Worm (Caenorhabditis elegans) whole organism, late embryonic: ENCODE data around the gene C11E4.8.

ENCODE experiments used
- C08G9.2 ChIP-seq: sonication (generic microtip); optimal IDR thresholded peaks from 2 replicates; lab custom pipeline; 2016; ENCODE audit warnings: mild to moderate bottlenecking, missing genetic modification characterization, moderate library complexity, missing compliant biosample characterization
- F13H6.1 ChIP-seq: sonication (generic microtip); optimal IDR thresholded peaks from 2 replicates; lab custom pipeline; 2016; ENCODE audit warnings: missing genetic modification characterization, missing compliant biosample characterization
- K09A11.1 ChIP-seq: sonication (generic microtip); optimal IDR thresholded peaks from 2 replicates; lab custom pipeline; 2017; ENCODE audit warnings: antibody characterized with exemption, mild to moderate bottlenecking, missing genetic modification characterization, missing compliant biosample characterization; ENCODE audit not compliant: insufficient read depth
- T23F11.4 ChIP-seq: fragments of 200-800 bp; sonication (Bioruptor generic); optimal IDR thresholded peaks from 2 replicates; lab custom pipeline; 2018; ENCODE audit warnings: mild to moderate bottlenecking, missing genetic modification characterization, missing compliant biosample characterization
- ahr-1 ChIP-seq: sonication (generic microtip); optimal IDR thresholded peaks from 2 replicates; lab custom pipeline; 2016; ENCODE audit warnings: missing genetic modification characterization, missing compliant biosample characterization
- ceh-18 ChIP-seq: sonication (generic microtip); optimal IDR thresholded peaks from 2 replicates; lab custom pipeline; 2016; ENCODE audit warnings: missing genetic modification characterization, missing compliant biosample characterization
- ceh-2 ChIP-seq: sonication (generic microtip); optimal IDR thresholded peaks from 2 replicates; lab custom pipeline; 2016; ENCODE audit warnings: missing genotype, missing genetic modification characterization, missing compliant biosample characterization
- ceh-30 ChIP-seq: fragments of 150-350 bp; optimal IDR thresholded peaks from 2 replicates; lab custom pipeline; 2014; ENCODE audit warnings: missing biosample characterization, missing genetic modification characterization
- ceh-34 ChIP-seq: sonication (generic microtip); optimal IDR thresholded peaks from 2 replicates; lab custom pipeline; 2016; ENCODE audit warnings: mild to moderate bottlenecking, missing genetic modification characterization, missing compliant biosample characterization
- ceh-45 ChIP-seq: fragments of 200-800 bp; sonication (Bioruptor generic); IDR thresholded peaks from 2 replicates; pipeline ENCODE4 v1.3.6; 2022; ENCODE audit warnings: missing genetic modification reagents, missing genetic modification characterization, missing compliant biosample characterization
- ceh-48 ChIP-seq: sonication (generic microtip); optimal IDR thresholded peaks from 2 replicates; lab custom pipeline; 2016; ENCODE audit warnings: missing genetic modification characterization, inconsistent platforms, missing compliant biosample characterization
- ceh-6 ChIP-seq: fragments of 200-800 bp; sonication (Bioruptor generic); optimal IDR thresholded peaks from 2 replicates; lab custom pipeline; 2018; ENCODE audit warnings: mild to moderate bottlenecking, missing genetic modification characterization, missing compliant biosample characterization
- che-1 ChIP-seq: sonication (generic microtip); optimal IDR thresholded peaks from 2 replicates; lab custom pipeline; 2016; ENCODE audit warnings: mild to moderate bottlenecking, missing genetic modification characterization, missing compliant biosample characterization
- dve-1 ChIP-seq: sonication (generic microtip); optimal IDR thresholded peaks from 2 replicates; lab custom pipeline; 2017; ENCODE audit warnings: antibody characterized with exemption, mild to moderate bottlenecking, missing genetic modification characterization, missing compliant biosample characterization
- ets-4 ChIP-seq: sonication (generic microtip); optimal IDR thresholded peaks from 2 replicates; lab custom pipeline; 2016; ENCODE audit warnings: missing genetic modification characterization, missing compliant biosample characterization
- fax-1 ChIP-seq: sonication (generic microtip); optimal IDR thresholded peaks from 2 replicates; lab custom pipeline; 2016; ENCODE audit warnings: missing genotype, missing genetic modification characterization, missing compliant biosample characterization
- gmeb-2 ChIP-seq: sonication (generic microtip); optimal IDR thresholded peaks from 2 replicates; lab custom pipeline; 2016; ENCODE audit warnings: missing genetic modification characterization, inconsistent platforms, missing compliant biosample characterization
- hlh-13 ChIP-seq: fragments of 200-800 bp; sonication (Bioruptor generic); optimal IDR thresholded peaks from 2 replicates; lab custom pipeline; 2018; ENCODE audit warnings: mild to moderate bottlenecking, missing genetic modification characterization, missing compliant biosample characterization
- hlh-30 ChIP-seq: sonication (generic microtip); optimal IDR thresholded peaks from 2 replicates; lab custom pipeline; 2017; ENCODE audit warnings: antibody characterized with exemption, missing genetic modification characterization, missing compliant biosample characterization; ENCODE audit not compliant: insufficient read depth
- hlh-6 ChIP-seq: sonication (generic microtip); optimal IDR thresholded peaks from 2 replicates; lab custom pipeline; 2016; ENCODE audit warnings: missing genotype, missing genetic modification characterization, missing compliant biosample characterization
- lim-6 ChIP-seq: sonication (generic microtip); optimal IDR thresholded peaks from 2 replicates; lab custom pipeline; 2016; ENCODE audit warnings: missing genetic modification characterization, missing compliant biosample characterization
- lin-11 ChIP-seq: fragments of 200-800 bp; sonication (Bioruptor generic); optimal IDR thresholded peaks from 2 replicates; lab custom pipeline; 2018; ENCODE audit warnings: mild to moderate bottlenecking, missing genetic modification characterization, missing compliant biosample characterization
- madf-2 ChIP-seq: sonication (generic microtip); optimal IDR thresholded peaks from 2 replicates; lab custom pipeline; 2017; ENCODE audit warnings: missing genetic modification characterization, missing compliant biosample characterization
- mec-3 ChIP-seq: sonication (generic microtip); optimal IDR thresholded peaks from 2 replicates; lab custom pipeline; 2016; ENCODE audit warnings: borderline replicate concordance, missing genetic modification characterization, missing compliant biosample characterization
- nhr-232 ChIP-seq: sonication (generic microtip); optimal IDR thresholded peaks from 2 replicates; lab custom pipeline; 2016; ENCODE audit warnings: missing genetic modification characterization, missing compliant biosample characterization
- pag-3 ChIP-seq: sonication (generic microtip); optimal IDR thresholded peaks from 2 replicates; lab custom pipeline; 2016; ENCODE audit warnings: missing compliant biosample characterization, missing genetic modification characterization, borderline replicate concordance
- pha-2 ChIP-seq: sonication (generic microtip); optimal IDR thresholded peaks from 2 replicates; lab custom pipeline; 2017; ENCODE audit warnings: mild to moderate bottlenecking, missing genetic modification characterization, missing compliant biosample characterization
- pha-4 ChIP-seq: fragments of 150-350 bp; optimal IDR thresholded peaks from 2 replicates; lab custom pipeline; 2018; ENCODE audit warnings: missing biosample characterization, missing genetic modification reagents, missing genetic modification characterization
- pqm-1 ChIP-seq: sonication (generic microtip); optimal IDR thresholded peaks from 2 replicates; lab custom pipeline; 2016; ENCODE audit warnings: missing genetic modification characterization, missing compliant biosample characterization
- pros-1 ChIP-seq: fragments of 150-350 bp; optimal IDR thresholded peaks from 2 replicates; lab custom pipeline; 2014; ENCODE audit warnings: missing biosample characterization, missing genetic modification reagents, missing genetic modification characterization
- sdc-2 ChIP-seq: sonication (generic microtip); optimal IDR thresholded peaks from 2 replicates; lab custom pipeline; 2016; ENCODE audit warnings: missing genotype, missing genetic modification characterization, missing compliant biosample characterization
- sox-2 ChIP-seq: fragments of 200-800 bp; sonication (Bioruptor generic); IDR thresholded peaks from 2 replicates; pipeline ENCODE4 v1.3.6; 2022; ENCODE audit warnings: missing genetic modification reagents, missing genetic modification characterization, missing compliant biosample characterization
- sox-4 ChIP-seq: sonication (generic microtip); optimal IDR thresholded peaks from 2 replicates; lab custom pipeline; 2017; ENCODE audit warnings: mild to moderate bottlenecking, missing genetic modification characterization, inconsistent platforms, missing compliant biosample characterization
- syd-9 ChIP-seq: sonication (generic microtip); optimal IDR thresholded peaks from 2 replicates; lab custom pipeline; 2016; ENCODE audit warnings: mild to moderate bottlenecking, missing genetic modification characterization, moderate library complexity, missing compliant biosample characterization
- tbx-2 ChIP-seq: sonication (generic microtip); optimal IDR thresholded peaks from 2 replicates; lab custom pipeline; 2016; ENCODE audit warnings: missing genetic modification characterization, missing compliant biosample characterization
- ttx-3 ChIP-seq: sonication (generic microtip); optimal IDR thresholded peaks from 2 replicates; lab custom pipeline; 2016; ENCODE audit warnings: missing genetic modification reagents, missing genetic modification characterization, missing compliant biosample characterization
- unc-3 ChIP-seq, 2 experiments: fragments of 200-800 bp in 1 of 2; sonication (Bioruptor generic) in 1 of 2; sonication (generic microtip) in 1 of 2; conservative IDR thresholded peaks in 1 of 2; optimal IDR thresholded peaks in 1 of 2; 2 replicates each; pipeline versions ENCODE4 v1.3.6 to Lab custom; 2016 to 2022; ENCODE audit warnings: missing compliant biosample characterization in 2 of 2, missing genetic modification characterization in 2 of 2, missing genetic modification reagents in 1 of 2
- unc-42 ChIP-seq: sonication (generic microtip); optimal IDR thresholded peaks from 2 replicates; lab custom pipeline; 2016; ENCODE audit warnings: missing genotype, missing genetic modification characterization, missing compliant biosample characterization
- unc-55 ChIP-seq: sonication (generic microtip); optimal IDR thresholded peaks from 2 replicates; lab custom pipeline; 2017; ENCODE audit warnings: missing biosample characterization, missing genetic modification reagents, missing genetic modification characterization
- unc-86 ChIP-seq: sonication (generic microtip); optimal IDR thresholded peaks from 2 replicates; lab custom pipeline; 2016; ENCODE audit warnings: missing genetic modification characterization, missing compliant biosample characterization
- ztf-16 ChIP-seq: sonication (generic microtip); optimal IDR thresholded peaks from 2 replicates; lab custom pipeline; 2017; ENCODE audit warnings: missing genetic modification characterization, missing compliant biosample characterization

Gene C11E4.8

ce11 chrX:9602625-9603024 is 17.6 kb upstream of the C11E4.8 start:
- TF ChIP-seq lin-11 (tag; lab: Kevin White, UChicago) (no peak), sdc-2 (tag; lab: Kevin White, UChicago) (no peak), fax-1 (tag; lab: Kevin White, UChicago) (no peak), syd-9 (tag; lab: Kevin White, UChicago) (no peak), ceh-30 (tag; lab: Kevin White, UChicago) (no peak), ceh-18 (no peak), pha-2 (no peak), unc-42 (no peak)

- no peak for TF ChIP-seq pha-4 (tag; lab: Kevin White, UChicago)
- no peak for TF ChIP-seq ttx-3 (tag; lab: Kevin White, UChicago)
- no peak for TF ChIP-seq hlh-13 (GFP tag; lab: Kevin White, UChicago)
- TF ChIP-seq F13H6.1 (tag; lab: Kevin White, UChicago), result no peak
- TF ChIP-seq ceh-2 (tag; lab: Kevin White, UChicago), result no peak
- no peak for TF ChIP-seq sox-2
- no peak for TF ChIP-seq unc-86
- no peak for TF ChIP-seq ceh-30 (tag; lab: Kevin White, UChicago)
- TF ChIP-seq K09A11.1 (tag; lab: Kevin White, UChicago), result no peak
- TF ChIP-seq ceh-45, result no peak
- no peak for TF ChIP-seq ahr-1 (tag; lab: Kevin White, UChicago)
- TF ChIP-seq ztf-16 (tag; lab: Kevin White, UChicago), result no peak
- no peak for TF ChIP-seq unc-3 (GFP tag; conservative IDR thresholded peaks at IDR 0.05; lab: Robert Waterston, UW)
- no peak for TF ChIP-seq unc-3 (tag; optimal IDR thresholded peaks at IDR 0.05; lab: Kevin White, UChicago)
- no peak for TF ChIP-seq ets-4
- TF ChIP-seq sox-4 (tag; lab: Kevin White, UChicago), result no peak
- no peak for TF ChIP-seq fax-1 (tag; lab: Kevin White, UChicago)
- no peak for TF ChIP-seq sdc-2 (tag; lab: Kevin White, UChicago)
- no peak for TF ChIP-seq pqm-1 (tag; lab: Kevin White, UChicago)
- TF ChIP-seq hlh-6 (tag; lab: Kevin White, UChicago), result no peak
- no peak for TF ChIP-seq unc-55 (GFP tag; lab: Kevin White, UChicago)
Observed at ce11 chrX:9603180-9603579, 17.1 kb upstream of the C11E4.8 start.

DNA sequence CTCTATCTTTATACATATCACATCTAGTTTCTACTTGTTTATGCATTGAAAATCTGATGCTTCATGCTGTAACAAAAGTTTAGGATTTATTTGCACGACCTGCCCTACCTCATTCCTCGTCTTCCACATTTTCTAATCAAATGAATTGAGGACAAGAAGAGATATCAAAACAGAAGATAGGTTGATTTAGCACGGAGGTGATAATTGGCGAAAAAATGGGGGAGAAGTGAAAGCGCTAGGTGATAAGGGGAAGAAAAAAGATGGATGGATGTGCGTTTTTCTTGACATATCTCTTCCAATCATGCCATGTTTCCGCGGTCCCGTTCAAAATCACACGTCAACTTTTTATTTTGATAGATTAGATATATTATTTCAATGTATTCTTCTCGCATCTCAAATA is 12.1 kb upstream of the C11E4.8 start:
- no peak for TF ChIP-seq ceh-6 (GFP tag; lab: Kevin White, UChicago)
- no peak for TF ChIP-seq dve-1
- no peak for TF ChIP-seq ttx-3 (tag; lab: Kevin White, UChicago)
- no peak for TF ChIP-seq syd-9 (tag; lab: Kevin White, UChicago)
- TF ChIP-seq tbx-2, result no peak
- TF ChIP-seq pag-3, result no peak
- TF ChIP-seq T23F11.4, result no peak
- TF ChIP-seq unc-55 (GFP tag; lab: Kevin White, UChicago), result peak; percentile 37

DNA sequence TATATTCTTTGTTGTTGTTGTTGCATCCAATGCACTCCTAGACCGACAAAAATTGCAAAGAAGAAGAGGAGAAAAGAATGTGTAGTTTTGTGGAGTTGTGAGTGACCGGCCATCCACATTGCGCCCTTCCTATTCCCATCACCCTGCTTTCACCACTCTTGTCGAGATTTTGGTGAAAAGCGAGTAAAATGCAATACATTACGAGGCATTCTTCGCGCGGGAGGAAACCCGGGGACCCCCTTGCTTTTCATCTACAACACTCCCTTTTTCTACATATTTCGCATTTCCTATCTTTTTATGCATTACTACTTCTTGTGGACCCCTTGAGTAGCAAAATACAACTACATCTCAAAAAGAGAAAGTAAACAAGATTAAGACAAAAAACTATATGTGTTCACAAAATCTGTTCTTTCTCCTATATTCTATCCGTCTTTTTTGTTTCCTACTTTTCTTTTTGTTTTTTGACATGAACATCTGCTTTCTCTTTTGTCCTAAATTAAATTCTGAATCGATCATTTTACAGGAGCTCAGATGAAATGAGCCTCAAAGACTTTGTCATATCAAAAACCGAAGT is 10.1 kb upstream of the C11E4.8 start, which contains the start of gene C11E4.6:
Gene C11E4.6, plus strand, starts transcription at position 524 of the 574 bp plus-strand sequence.
- peak; percentile 14 for TF ChIP-seq unc-42
- no peak for TF ChIP-seq madf-2 (tag; lab: Kevin White, UChicago)

- TF ChIP-seq ceh-48 (tag; lab: Kevin White, UChicago) (no peak), gmeb-2 (tag; lab: Kevin White, UChicago) (no peak), unc-55 (GFP tag; lab: Kevin White, UChicago) (no peak), ceh-18 (no peak), mec-3 (no peak), lim-6 (no peak), hlh-30 (tag; lab: Kevin White, UChicago) (no peak), pha-2 (no peak), F13H6.1 (tag; lab: Kevin White, UChicago) (no peak), madf-2 (tag; lab: Kevin White, UChicago) (no peak), C08G9.2 (tag; lab: Kevin White, UChicago) (no peak), nhr-232 (no peak), ceh-6 (GFP tag; lab: Kevin White, UChicago) (no peak), pros-1 (tag; lab: Kevin White, UChicago) (no peak), ahr-1 (tag; lab: Kevin White, UChicago) (no peak), ceh-34 (tag; lab: Kevin White, UChicago) (no peak), che-1 (tag; lab: Kevin White, UChicago) (no peak)
- TF ChIP-seq, all 69 proteins: peak for 0
Observed at ce11 chrX:9616919-9617318, 3.3 kb upstream of the C11E4.8 start, which contains the start of gene C11E4.7. Gene C11E4.7 (plus strand): TSS chrX:9617219.
